Fruit fly (Drosophila melanogaster) whole organism, embryonic: ENCODE measurements around the gene CG12784.

ENCODE experiments used
- B-H1 ChIP-seq: fragments of 200-800 bp; sonication (Bioruptor generic); IDR thresholded peaks from 3 replicates; pipeline ENCODE4 v1.3.6; 2022; ENCODE audit warnings: missing biosample characterization, missing genetic modification characterization
- CG10366 ChIP-seq: fragments of 200-800 bp; sonication (Bioruptor generic); IDR thresholded peaks from 2 replicates; pipeline ENCODE4 v1.3.6; 2022; ENCODE audit warnings: missing biosample characterization, missing genetic modification characterization
- CG11723 ChIP-seq: fragments of 200-800 bp; sonication (Bioruptor generic); optimal IDR thresholded peaks from 2 replicates; lab custom pipeline; 2017; ENCODE audit warnings: missing biosample characterization, mild to moderate bottlenecking, missing genetic modification characterization
- CG12744 ChIP-seq: fragments of 200-800 bp; sonication (Bioruptor generic); optimal IDR thresholded peaks from 2 replicates; lab custom pipeline; 2016; ENCODE audit warnings: missing biosample characterization, missing genetic modification characterization
- CG13287 ChIP-seq: fragments of 200-800 bp; sonication (Bioruptor generic); IDR thresholded peaks from 2 replicates; pipeline ENCODE4 v1.3.6; 2022; ENCODE audit warnings: missing biosample characterization, missing genetic modification characterization; ENCODE audit not compliant: partially characterized antibody
- CG15073 ChIP-seq: fragments of 200-800 bp; sonication (Bioruptor generic); optimal IDR thresholded peaks from 2 replicates; lab custom pipeline; 2016; ENCODE audit warnings: missing biosample characterization, missing genetic modification characterization
- CG15514 ChIP-seq: fragments of 200-800 bp; sonication (Bioruptor generic); optimal IDR thresholded peaks from 3 replicates; lab custom pipeline; 2017; ENCODE audit warnings: missing biosample characterization, missing genetic modification characterization, mild to moderate bottlenecking, moderate library complexity, missing genetic modification reagents
- CG1602 ChIP-seq: fragments of 200-800 bp; sonication (Bioruptor generic); optimal IDR thresholded peaks from 3 replicates; lab custom pipeline; 2016; ENCODE audit warnings: missing biosample characterization, missing genetic modification characterization
- CG16779 ChIP-seq: fragments of 200-800 bp; sonication (Bioruptor generic); IDR thresholded peaks from 2 replicates; pipeline ENCODE4 v1.3.6; 2022; ENCODE audit warnings: missing biosample characterization, missing genetic modification characterization
- CG16813 ChIP-seq: fragments of 200-800 bp; sonication (Bioruptor generic); IDR thresholded peaks from 3 replicates; pipeline ENCODE4 v1.3.6; 2022; ENCODE audit warnings: missing biosample characterization, missing genetic modification characterization; ENCODE audit not compliant: partially characterized antibody
- CG16863 ChIP-seq: fragments of 200-800 bp; sonication (Bioruptor generic); optimal IDR thresholded peaks from 3 replicates; lab custom pipeline; 2016; ENCODE audit warnings: missing biosample characterization, missing genetic modification characterization
- CG17568 ChIP-seq: fragments of 200-800 bp; sonication (Bioruptor generic); optimal IDR thresholded peaks from 2 replicates; lab custom pipeline; 2018; ENCODE audit warnings: missing biosample characterization, mild to moderate bottlenecking, missing genetic modification characterization, moderate library complexity
- CG1792 ChIP-seq: fragments of 200-800 bp; sonication (Bioruptor generic); optimal IDR thresholded peaks from 2 replicates; lab custom pipeline; 2016; ENCODE audit warnings: missing biosample characterization, missing genetic modification characterization
- CG31365 ChIP-seq: fragments of 200-800 bp; sonication (Bioruptor generic); optimal IDR thresholded peaks from 2 replicates; lab custom pipeline; 2018; ENCODE audit warnings: missing biosample characterization, mild to moderate bottlenecking, missing genetic modification characterization
- CG32767 ChIP-seq: fragments of 200-800 bp; sonication (Bioruptor generic); IDR thresholded peaks from 2 replicates; pipeline ENCODE4 v1.3.6; 2022; ENCODE audit warnings: missing biosample characterization, missing genetic modification characterization
- CG34376 ChIP-seq: fragments of 200-800 bp; sonication (Bioruptor generic); optimal IDR thresholded peaks from 2 replicates; lab custom pipeline; 2018; ENCODE audit warnings: missing biosample characterization, mild to moderate bottlenecking, missing genetic modification characterization
- CG6791 ChIP-seq: fragments of 200-800 bp; sonication (Bioruptor generic); IDR thresholded peaks from 3 replicates; pipeline ENCODE4 v1.3.6; 2022; ENCODE audit warnings: missing biosample characterization, missing genetic modification characterization; ENCODE audit not compliant: partially characterized antibody
- CG7987 ChIP-seq: fragments of 200-800 bp; sonication (Bioruptor generic); optimal IDR thresholded peaks from 2 replicates; lab custom pipeline; 2018; ENCODE audit warnings: missing biosample characterization, mild to moderate bottlenecking, missing genetic modification characterization, moderate library complexity
- CG9817 ChIP-seq: fragments of 200-800 bp; sonication (Bioruptor generic); optimal IDR thresholded peaks from 2 replicates; lab custom pipeline; 2018; ENCODE audit warnings: missing biosample characterization, mild to moderate bottlenecking, missing genetic modification characterization, moderate library complexity
- CG9876 ChIP-seq: fragments of 200-800 bp; sonication (Bioruptor generic); optimal IDR thresholded peaks from 2 replicates; lab custom pipeline; 2016; ENCODE audit warnings: missing biosample characterization, missing genetic modification characterization
- Dll ChIP-seq: fragments of 200-800 bp; sonication (Bioruptor generic); IDR thresholded peaks from 4 replicates; pipeline ENCODE4 v1.3.6; 2022; ENCODE audit warnings: missing biosample characterization, missing genetic modification characterization; ENCODE audit not compliant: partially characterized antibody
- Dp ChIP-seq: fragments of 200-800 bp; sonication (Bioruptor generic); optimal IDR thresholded peaks from 2 replicates; lab custom pipeline; 2018; ENCODE audit warnings: missing biosample characterization, mild to moderate bottlenecking, missing genetic modification characterization, moderate library complexity
- Ets97D ChIP-seq: fragments of 200-800 bp; sonication (Bioruptor generic); optimal IDR thresholded peaks from 3 replicates; lab custom pipeline; 2016; ENCODE audit warnings: missing biosample characterization, missing genetic modification characterization
- Fer3 ChIP-seq: fragments of 200-800 bp; sonication (Bioruptor generic); optimal IDR thresholded peaks from 2 replicates; lab custom pipeline; 2018; ENCODE audit warnings: missing biosample characterization, mild to moderate bottlenecking, missing genetic modification characterization, moderate library complexity
- GATAe ChIP-seq: fragments of 200-800 bp; sonication (Bioruptor generic); conservative IDR thresholded peaks from 2 replicates; pipeline ENCODE4 v1.3.6; 2022; ENCODE audit warnings: missing biosample characterization, missing genetic modification characterization
- H15 ChIP-seq: fragments of 200-800 bp; sonication (Bioruptor generic); IDR thresholded peaks from 3 replicates; pipeline ENCODE4 v1.3.6; 2022; ENCODE audit warnings: missing biosample characterization, missing genetic modification characterization
- HHEX ChIP-seq: fragments of 200-800 bp; sonication (Bioruptor generic); optimal IDR thresholded peaks from 3 replicates; lab custom pipeline; 2017; ENCODE audit warnings: missing biosample characterization, mild to moderate bottlenecking, missing genetic modification characterization, missing genetic modification reagents
- NC2β ChIP-seq: fragments of 200-800 bp; sonication (Bioruptor generic); optimal IDR thresholded peaks from 2 replicates; lab custom pipeline; 2016; ENCODE audit warnings: missing biosample characterization, missing genetic modification characterization
- Ravus ChIP-seq: fragments of 200-800 bp; sonication (Bioruptor generic); IDR thresholded peaks from 2 replicates; pipeline ENCODE4 v1.3.6; 2022; ENCODE audit warnings: missing biosample characterization, missing genetic modification characterization
- Rx ChIP-seq: fragments of 200-800 bp; sonication (Bioruptor generic); IDR thresholded peaks from 2 replicates; pipeline ENCODE4 v1.3.6; 2022; ENCODE audit warnings: missing biosample characterization, missing genetic modification characterization
- Ssrp ChIP-seq: fragments of 200-800 bp; sonication (Bioruptor generic); optimal IDR thresholded peaks from 2 replicates; lab custom pipeline; 2018; ENCODE audit warnings: missing biosample characterization, mild to moderate bottlenecking, missing genetic modification characterization, moderate library complexity
- Xbp1 ChIP-seq: fragments of 200-800 bp; sonication (Bioruptor generic); optimal IDR thresholded peaks from 3 replicates; lab custom pipeline; 2016; ENCODE audit warnings: missing biosample characterization, mild to moderate bottlenecking, missing genetic modification characterization
- YL-1 ChIP-seq: fragments of 200-800 bp; sonication (Bioruptor generic); optimal IDR thresholded peaks from 3 replicates; lab custom pipeline; 2017; ENCODE audit warnings: missing biosample characterization, mild to moderate bottlenecking, missing genetic modification characterization
- ash1 ChIP-seq: fragments of 200-800 bp; sonication (Bioruptor generic); optimal IDR thresholded peaks from 2 replicates; lab custom pipeline; 2018; ENCODE audit warnings: missing biosample characterization, mild to moderate bottlenecking, missing genetic modification characterization
- ewg ChIP-seq: fragments of 200-800 bp; sonication (Bioruptor generic); optimal IDR thresholded peaks from 3 replicates; lab custom pipeline; 2017; ENCODE audit warnings: mild to moderate bottlenecking, missing biosample characterization, missing genetic modification reagents, missing genetic modification characterization
- fd96Cb ChIP-seq: fragments of 200-800 bp; sonication (Bioruptor generic); optimal IDR thresholded peaks from 2 replicates; lab custom pipeline; 2018; ENCODE audit warnings: missing biosample characterization, mild to moderate bottlenecking, missing genetic modification characterization, moderate library complexity
- fu2 ChIP-seq: fragments of 200-800 bp; sonication (Bioruptor generic); optimal IDR thresholded peaks from 2 replicates; lab custom pipeline; 2016; ENCODE audit warnings: missing biosample characterization, missing genetic modification characterization
- hth ChIP-seq: fragments of >200 bp; optimal IDR thresholded peaks from 2 replicates; lab custom pipeline; 2017; ENCODE audit warnings: inconsistent platforms
- lola ChIP-seq, 3 experiments: fragments of >200 bp in 2 of 3; fragments of 200-800 bp in 1 of 3; sonication (Bioruptor generic) in 1 of 3; optimal IDR thresholded peaks; 2 replicates each; lab custom pipeline; 2017 to 2019; ENCODE audit warnings: missing biosample characterization in 3 of 3, missing genetic modification characterization in 3 of 3, mild to moderate bottlenecking in 1 of 3, moderate library complexity in 1 of 3
- mam ChIP-seq: fragments of 200-800 bp; sonication (Bioruptor generic); optimal IDR thresholded peaks from 3 replicates; lab custom pipeline; 2016; ENCODE audit warnings: missing biosample characterization, missing genetic modification characterization
- onecut ChIP-seq: fragments of 200-800 bp; sonication (Bioruptor generic); IDR thresholded peaks from 2 replicates; pipeline ENCODE4 v1.3.6; 2022; ENCODE audit warnings: missing biosample characterization, missing genetic modification characterization
- phol ChIP-seq: fragments of 200-800 bp; sonication (Bioruptor generic); optimal IDR thresholded peaks from 3 replicates; lab custom pipeline; 2018; ENCODE audit warnings: missing biosample characterization, mild to moderate bottlenecking, missing genetic modification characterization, moderate library complexity
- schlank ChIP-seq: fragments of 200-800 bp; sonication (Bioruptor generic); optimal IDR thresholded peaks from 2 replicates; lab custom pipeline; 2018; ENCODE audit warnings: missing biosample characterization, mild to moderate bottlenecking, missing genetic modification characterization
- slbo ChIP-seq: fragments of 200-800 bp; sonication (Bioruptor generic); IDR thresholded peaks from 2 replicates; pipeline ENCODE4 v1.3.6; 2022; ENCODE audit warnings: missing biosample characterization, missing genetic modification characterization
- sna ChIP-seq: fragments of 200-800 bp; sonication (Bioruptor generic); IDR thresholded peaks from 2 replicates; pipeline ENCODE4 v1.3.6; 2022; ENCODE audit warnings: missing biosample characterization, missing genetic modification characterization; ENCODE audit not compliant: partially characterized antibody
- so ChIP-seq: fragments of 200-800 bp; sonication (Bioruptor generic); IDR thresholded peaks from 3 replicates; pipeline ENCODE4 v1.3.6; 2022; ENCODE audit warnings: missing biosample characterization, missing genetic modification characterization
- vvl ChIP-seq: fragments of 200-800 bp; sonication (Bioruptor generic); IDR thresholded peaks from 2 replicates; pipeline ENCODE4 v1.3.6; 2022; ENCODE audit warnings: missing biosample characterization, missing genetic modification characterization
- zen ChIP-seq: fragments of 200-800 bp; sonication (Bioruptor generic); optimal IDR thresholded peaks from 3 replicates; lab custom pipeline; 2018; ENCODE audit warnings: missing biosample characterization, mild to moderate bottlenecking, missing genetic modification characterization, moderate library complexity

CG12784 gene

DNA sequence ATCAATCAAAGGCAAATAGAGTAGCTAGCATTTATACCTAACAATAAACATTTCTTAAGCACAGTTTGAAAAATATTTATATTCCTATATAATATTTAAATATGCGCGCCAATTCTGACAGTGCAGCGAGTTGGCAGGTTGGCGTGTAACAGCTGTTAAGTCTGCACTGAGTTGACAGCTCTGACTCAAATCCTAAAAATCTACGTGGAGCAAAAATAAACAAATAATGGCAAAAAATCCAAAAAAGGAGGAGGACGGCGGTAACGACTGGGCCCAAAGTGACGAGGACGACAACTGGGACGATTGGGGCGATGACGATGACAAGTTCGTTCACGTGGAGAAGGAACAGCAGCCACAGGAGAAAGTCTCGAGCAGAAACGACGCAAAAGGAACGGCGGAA is 23.6 kb downstream of the CG12784 start, which contains the start of gene CG9590 (continued):
- TF ChIP-seq CG32767 (GFP tag; lab: Robert Waterston, UW) (no peak), Xbp1 (GFP tag; lab: Kevin White, UChicago) (peak; percentile 38), CG34376 (no peak), CG15514 (GFP tag; lab: Kevin White, UChicago) (peak; percentile 1), Fer3 (no peak), Dp (peak; percentile 89), YL-1 (GFP tag; lab: Kevin White, UChicago) (peak; percentile 54), fd96Cb (tag; lab: Kevin White, UChicago) (no peak), CG13287 (GFP tag; lab: Robert Waterston, UW) (peak; percentile 34; the same call in 1 of the 2 replicates), CG6791 (GFP tag; lab: Robert Waterston, UW) (no peak), sna (GFP tag; lab: Robert Waterston, UW) (0 out of 2 replicates have a peak, but pooled peaks have one; percentile 46), CG7987 (no peak)
- TF ChIP-seq, all 482 proteins: peak for 17

dm6 chr3R:15788221-15788620 is 25.3 kb downstream of the CG12784 start, which contains the start of gene Uros2:
Gene Uros2 (plus strand): TSS chr3R:15788521.
- TF ChIP-seq B-H1 (GFP tag; lab: Robert Waterston, UW), result no peak
- no peak for TF ChIP-seq CG16813 (GFP tag; lab: Robert Waterston, UW)
- no peak for TF ChIP-seq Ssrp (tag; lab: Kevin White, UChicago)
- no peak for TF ChIP-seq fu2 (GFP tag; lab: Kevin White, UChicago)
- TF ChIP-seq CG9876, result no peak
- TF ChIP-seq phol (tag; lab: Kevin White, UChicago), result no peak
- TF ChIP-seq CG1602 (GFP tag; lab: Kevin White, UChicago), result no peak

DNA sequence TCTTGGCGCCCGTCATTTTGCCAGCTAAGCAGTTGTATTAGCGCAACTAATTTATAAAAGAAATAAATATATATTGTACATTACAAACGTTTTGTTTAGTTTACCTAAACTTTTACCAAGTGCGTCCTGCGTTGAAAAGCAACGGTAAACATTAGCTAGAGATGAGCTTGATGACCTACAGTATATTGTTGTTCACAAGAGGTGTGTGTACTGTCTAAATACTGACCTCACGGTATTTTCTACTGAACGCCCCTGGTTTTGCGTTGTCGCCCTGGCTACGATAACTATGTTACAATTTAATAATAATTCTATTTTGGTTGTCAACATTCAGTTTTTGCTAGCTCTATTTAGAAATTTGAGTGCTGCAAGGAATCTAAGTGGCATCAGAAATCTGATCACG is 29.5 kb downstream of the CG12784 start, which contains the start of gene Acyp2:
Gene Acyp2, plus strand, starts transcription at position 262 of the 400 bp plus-strand sequence.
- TF ChIP-seq CG10366 (GFP tag; lab: Robert Waterston, UW), result no peak
- TF ChIP-seq HHEX (GFP tag; lab: Kevin White, UChicago), result no peak
- peak; percentile 0 for TF ChIP-seq CG9817 (tag; lab: Kevin White, UChicago)
- TF ChIP-seq so (GFP tag; lab: Robert Waterston, UW), result no peak
- peak; percentile 69; the same call in 1 of the 2 replicates for TF ChIP-seq slbo
- TF ChIP-seq Dll (GFP tag; lab: Robert Waterston, UW), result peak; percentile 46
- TF ChIP-seq CG16863 (GFP tag; lab: Kevin White, UChicago), result no peak
- TF ChIP-seq ash1 (GFP tag; lab: Kevin White, UChicago), result no peak
- no peak for TF ChIP-seq CG31365
- no peak for TF ChIP-seq Rx (GFP tag; lab: Robert Waterston, UW)
- peak; percentile 45 for TF ChIP-seq mam (GFP tag; lab: Kevin White, UChicago)
- TF ChIP-seq CG17568 (GFP tag; lab: Kevin White, UChicago), result no peak
- TF ChIP-seq H15 (GFP tag; lab: Robert Waterston, UW), result no peak
- no peak for TF ChIP-seq onecut (GFP tag; lab: Robert Waterston, UW)
- no peak for TF ChIP-seq NC2β (GFP tag; lab: Kevin White, UChicago)
- no peak for TF ChIP-seq CG15073 (GFP tag; lab: Kevin White, UChicago)
- TF ChIP-seq hth (lab: Kevin White, UChicago), result no peak
- TF ChIP-seq ewg (GFP tag; lab: Kevin White, UChicago), result no peak
- TF ChIP-seq CG16779, result no peak
- TF ChIP-seq CG12744 (GFP tag; lab: Kevin White, UChicago), result no peak
- TF ChIP-seq GATAe (GFP tag; lab: Robert Waterston, UW), result no peak
- no peak for TF ChIP-seq CG11723
- no peak for TF ChIP-seq CG1792 (GFP tag; lab: Kevin White, UChicago)
- peak; percentile 80 for TF ChIP-seq Ets97D (GFP tag; lab: Kevin White, UChicago)
- peak; percentile 30 for TF ChIP-seq CG9876
- TF ChIP-seq lola (GFP tag; optimal IDR thresholded peaks at IDR 0.05; lab: Kevin White, UChicago), result no peak
- no peak for TF ChIP-seq Ravus (GFP tag; lab: Robert Waterston, UW)
- TF ChIP-seq zen (tag; lab: Kevin White, UChicago), result no peak
- TF ChIP-seq vvl, result peak; percentile 66
- TF ChIP-seq schlank, result no peak
